Worm (Caenorhabditis elegans) whole organism, L4/young adult: Measurements from ENCODE around the gene M03C11.3.

Experiments
- W03F9.2 ChIP-seq: fragments of 150-350 bp; optimal IDR thresholded peaks from 2 replicates; lab custom pipeline; 2014; ENCODE audit warnings: missing biosample characterization, missing genetic modification characterization
- dao-5 ChIP-seq: sonication (generic microtip); optimal IDR thresholded peaks from 2 replicates; lab custom pipeline; 2016; ENCODE audit warnings: missing genotype, missing genetic modification characterization, moderate library complexity, missing compliant biosample characterization
- him-1 ChIP-seq: sonication (generic microtip); optimal IDR thresholded peaks from 2 replicates; lab custom pipeline; 2016; ENCODE audit warnings: missing genotype, missing genetic modification reagents, missing genetic modification characterization, missing compliant biosample characterization

DNA sequence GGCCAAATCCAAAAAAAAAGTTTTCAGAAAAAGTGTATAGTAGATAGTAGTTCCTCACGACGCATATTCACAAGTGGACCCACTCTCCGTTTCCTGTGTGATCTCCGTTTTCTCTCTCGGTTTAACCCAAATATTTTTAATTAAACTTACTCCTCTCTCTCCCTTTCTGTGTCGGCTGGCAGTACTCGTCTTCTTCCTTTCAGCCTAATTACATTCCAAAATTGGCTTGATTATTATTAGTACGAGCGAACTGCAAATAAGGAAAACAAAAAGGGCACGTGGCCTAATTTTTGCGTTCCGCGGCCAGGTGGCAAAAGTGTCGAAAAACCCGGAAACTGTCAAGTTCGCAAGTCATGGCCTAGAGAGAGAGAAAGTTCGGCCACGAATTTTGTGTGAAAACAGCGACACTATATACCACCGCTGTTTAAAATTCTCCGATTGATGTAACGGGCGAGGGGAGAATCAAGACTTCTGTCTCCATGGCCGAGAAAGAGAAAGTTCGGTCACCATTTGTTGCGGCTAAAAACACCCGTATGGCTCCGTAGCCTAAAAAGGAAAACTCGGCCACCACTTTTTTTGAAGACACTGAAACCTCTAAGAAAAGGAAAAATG lies 7.9 kb upstream of the M03C11.3 start:
- TF ChIP-seq him-1 (no peak), W03F9.2 (tag; lab: Kevin White, UChicago) (no peak), dao-5 (tag; lab: Kevin White, UChicago) (no peak)
